Worm (Caenorhabditis elegans): ENCODE data around the gene lam-2.

Gene lam-2

DNA sequence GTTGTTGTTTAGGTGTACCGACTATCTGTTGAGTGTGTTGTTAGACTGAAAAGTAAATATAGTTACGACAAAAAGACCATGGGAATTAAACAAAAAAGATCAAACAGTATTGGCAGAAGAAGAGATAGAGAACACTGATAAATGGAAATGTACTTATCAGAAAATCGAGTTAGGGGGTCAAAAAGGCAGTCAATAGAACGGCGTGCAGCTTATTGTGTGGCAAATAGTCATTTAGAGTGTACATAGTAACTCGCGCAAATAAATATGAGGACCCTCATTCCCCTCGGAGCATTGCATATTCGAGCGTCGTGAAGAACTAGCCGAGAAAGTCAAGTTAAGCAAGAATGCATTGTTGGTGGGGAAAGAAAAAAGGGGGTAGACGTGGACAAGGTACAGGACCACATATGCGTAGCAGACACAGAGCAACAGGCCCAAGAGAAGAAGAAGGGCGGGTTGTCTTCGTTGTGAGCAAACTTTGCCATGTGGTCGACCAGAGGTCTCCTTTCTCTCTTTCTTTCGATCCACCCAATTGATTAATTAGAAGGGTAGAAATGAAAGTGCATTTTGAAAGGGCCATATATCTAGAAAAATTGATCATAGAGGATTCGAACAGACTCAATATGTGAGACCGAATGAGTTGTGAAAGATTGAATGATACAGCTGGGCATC, at the start of gene lam-2:
Gene lam-2 (minus strand): TSS at position 51 of the 669 bp plus-strand sequence.
- no peak for TF ChIP-seq ZK546.5 (tag; optimal IDR thresholded peaks at IDR 0.05)
- no peak for TF ChIP-seq nhr-42 (GFP tag; IDR thresholded peaks at IDR 0.05)
- no peak for TF ChIP-seq lim-7 (GFP tag; IDR thresholded peaks at IDR 0.05)
- no peak for TF ChIP-seq ceh-44 (GFP tag; IDR thresholded peaks at IDR 0.05)
- TF ChIP-seq ceh-20 (GFP tag; IDR thresholded peaks at IDR 0.05): no peak
- no peak for TF ChIP-seq mxl-2 (GFP tag; conservative IDR thresholded peaks at IDR 0.05)
- no peak for TF ChIP-seq hif-1 (tag; optimal IDR thresholded peaks at IDR 0.05)
- TF ChIP-seq ZK337.2 (GFP tag; IDR thresholded peaks at IDR 0.05): no peak
- no peak for TF ChIP-seq T20F7.1 (GFP tag; optimal IDR thresholded peaks at IDR 0.05)
- no peak for TF ChIP-seq nhr-28 (tag; optimal IDR thresholded peaks at IDR 0.05)

ce11 chrX:7200475-7200874, 49.4 kb upstream of the lam-2 start:
- TF ChIP-seq ceh-82 (tag; optimal IDR thresholded peaks at IDR 0.05) (no peak), fkh-10 (GFP tag; optimal IDR thresholded peaks at IDR 0.05) (no peak), R02D3.7 (tag; optimal IDR thresholded peaks at IDR 0.05) (no peak), nhr-42 (GFP tag; IDR thresholded peaks at IDR 0.05) (no peak), Y48G9A.11 (GFP tag; IDR thresholded peaks at IDR 0.05) (no peak), ztf-11 (tag; optimal IDR thresholded peaks at IDR 0.05) (no peak), nhr-102 (tag; optimal IDR thresholded peaks at IDR 0.05) (peak; percentile 29), ama-1 (optimal IDR thresholded peaks at IDR 0.05) (no peak), hlh-30 (tag; optimal IDR thresholded peaks at IDR 0.05; ENCODE audit: insufficient read depth) (peak; percentile 49), rbr-2 (tag; optimal IDR thresholded peaks at IDR 0.05) (no peak), nhr-111 (GFP tag; optimal IDR thresholded peaks at IDR 0.05) (no peak), dve-1 (tag; optimal IDR thresholded peaks at IDR 0.05; ENCODE audit: insufficient read depth) (peak; percentile 55), nhr-10 (tag; optimal IDR thresholded peaks at IDR 0.05) (peak; percentile 22), ceh-44 (GFP tag; IDR thresholded peaks at IDR 0.05) (no peak), D1046.2 (GFP tag; IDR thresholded peaks at IDR 0.05) (no peak), spr-3 (GFP tag; optimal IDR thresholded peaks at IDR 0.05) (no peak), lin-13 (GFP tag; optimal IDR thresholded peaks at IDR 0.05) (peak; percentile 18), hmg-1.1 (GFP tag; IDR thresholded peaks at IDR 0.05) (no peak), ZK337.2 (GFP tag; IDR thresholded peaks at IDR 0.05) (no peak), nhr-77 (tag; optimal IDR thresholded peaks at IDR 0.05) (peak; percentile 33), F49E8.2 (tag; optimal IDR thresholded peaks at IDR 0.05; ENCODE audit: borderline replicate concordance) (no peak), duxl-1 (tag; optimal IDR thresholded peaks at IDR 0.05; ENCODE audit: poor library complexity) (no peak), zip-2 (tag; optimal IDR thresholded peaks at IDR 0.05) (no peak), unc-130 (GFP tag; optimal IDR thresholded peaks at IDR 0.05) (no peak), daf-16 (GFP tag; optimal IDR thresholded peaks at IDR 0.05) (no peak), daf-16 (tag; optimal IDR thresholded peaks at IDR 0.05) (peak; percentile 79), madf-5 (GFP tag; IDR thresholded peaks at IDR 0.05) (no peak), cey-2 (tag; optimal IDR thresholded peaks at IDR 0.05; ENCODE audit: borderline replicate concordance, insufficient read depth) (no peak), lin-15B (tag; optimal IDR thresholded peaks at IDR 0.05) (no peak), nhr-6 (tag; optimal IDR thresholded peaks at IDR 0.05) (no peak), nhr-41 (GFP tag; IDR thresholded peaks at IDR 0.05) (no peak), skn-1 (tag; optimal IDR thresholded peaks at IDR 0.05) (no peak), hlh-11 (tag; optimal IDR thresholded peaks at IDR 0.05) (peak; percentile 71), arid-1 (GFP tag; conservative IDR thresholded peaks at IDR 0.05) (no peak), tra-1 (GFP tag; IDR thresholded peaks at IDR 0.05) (no peak), ceh-20 (GFP tag; IDR thresholded peaks at IDR 0.05) (no peak), madf-9 (GFP tag; conservative IDR thresholded peaks at IDR 0.05) (no peak), spr-1 (tag; optimal IDR thresholded peaks at IDR 0.05) (no peak), zag-1 (tag; optimal IDR thresholded peaks at IDR 0.05) (no peak), mep-1 (tag; optimal IDR thresholded peaks at IDR 0.05) (peak; percentile 3), lin-39 (tag; optimal IDR thresholded peaks at IDR 0.05) (no peak), dmd-9 (GFP tag; IDR thresholded peaks at IDR 0.05) (no peak), vab-7 (GFP tag; IDR thresholded peaks at IDR 0.05) (no peak), hif-1 (tag; optimal IDR thresholded peaks at IDR 0.05) (no peak)

Data from whole organism, L4 larva.